Worm (Caenorhabditis elegans) whole organism, L3 larva: ENCODE data around the gene ZK228.13.

ENCODE experiments used
- ZK546.5 ChIP-seq: sonication (generic microtip); optimal IDR thresholded peaks from 2 replicates; lab custom pipeline; 2017; ENCODE audit warnings: missing biosample characterization, missing genetic modification characterization
- aly-2 ChIP-seq: fragments of 150-350 bp; optimal IDR thresholded peaks from 2 replicates; lab custom pipeline; 2014; ENCODE audit warnings: missing biosample characterization, missing genetic modification characterization
- ama-1 ChIP-seq: fragments of 150-350 bp; optimal IDR thresholded peaks from 2 replicates; lab custom pipeline; 2018
- ceh-16 ChIP-seq: sonication (generic microtip); optimal IDR thresholded peaks from 2 replicates; lab custom pipeline; 2017; ENCODE audit warnings: missing biosample characterization, missing genetic modification characterization
- ceh-28 ChIP-seq: fragments of 150-350 bp; optimal IDR thresholded peaks from 2 replicates; lab custom pipeline; 2014; ENCODE audit warnings: missing biosample characterization, missing genetic modification reagents, missing genetic modification characterization
- ceh-82 ChIP-seq: fragments of 150-350 bp; optimal IDR thresholded peaks from 2 replicates; lab custom pipeline; 2014; ENCODE audit warnings: missing biosample characterization, missing genetic modification characterization
- ceh-9 ChIP-seq: sonication (generic microtip); optimal IDR thresholded peaks from 2 replicates; lab custom pipeline; 2018; ENCODE audit warnings: missing biosample characterization, missing genetic modification characterization
- daf-12 ChIP-seq: fragments of 150-350 bp; optimal IDR thresholded peaks from 2 replicates; lab custom pipeline; 2014; ENCODE audit warnings: missing biosample characterization, missing genetic modification reagents, missing genetic modification characterization
- elt-1 ChIP-seq: fragments of 150-350 bp; optimal IDR thresholded peaks from 2 replicates; lab custom pipeline; 2014; ENCODE audit warnings: missing biosample characterization, missing genetic modification characterization
- elt-2 ChIP-seq: sonication (generic microtip); optimal IDR thresholded peaks from 2 replicates; lab custom pipeline; 2016; ENCODE audit warnings: missing genetic modification reagents, mild to moderate bottlenecking, missing genetic modification characterization, missing compliant biosample characterization
- elt-3 ChIP-seq, 3 experiments: fragments of 150-350 bp in 1 of 3; sonication (generic microtip) in 2 of 3; optimal IDR thresholded peaks; 2 replicates in 2 of 3; 4 replicates in 1 of 3; lab custom pipeline; 2014 to 2017; ENCODE audit warnings: missing biosample characterization in 3 of 3, missing genetic modification characterization in 3 of 3
- eor-1 ChIP-seq, 2 experiments: fragments of 150-350 bp; optimal IDR thresholded peaks; 2 replicates each; lab custom pipeline; 2014 to 2018; ENCODE audit warnings: missing biosample characterization in 2 of 2, missing genetic modification characterization in 2 of 2
- fos-1 ChIP-seq: fragments of 150-350 bp; optimal IDR thresholded peaks from 2 replicates; lab custom pipeline; 2014; ENCODE audit warnings: missing biosample characterization, missing genetic modification characterization
- hmg-11 ChIP-seq: sonication (generic microtip); optimal IDR thresholded peaks from 2 replicates; lab custom pipeline; 2016; ENCODE audit warnings: missing genetic modification characterization, missing compliant biosample characterization
- jun-1 ChIP-seq: fragments of 150-350 bp; optimal IDR thresholded peaks from 2 replicates; lab custom pipeline; 2014; ENCODE audit warnings: missing biosample characterization, missing genetic modification reagents, missing genetic modification characterization
- lin-15B ChIP-seq: fragments of 150-350 bp; optimal IDR thresholded peaks from 2 replicates; lab custom pipeline; 2014; ENCODE audit warnings: missing biosample characterization, missing genetic modification characterization
- lin-39 ChIP-seq: fragments of 150-350 bp; optimal IDR thresholded peaks from 2 replicates; lab custom pipeline; 2018; ENCODE audit warnings: missing biosample characterization, missing genetic modification reagents, missing genetic modification characterization
- lsy-12 ChIP-seq: sonication (generic microtip); optimal IDR thresholded peaks from 2 replicates; lab custom pipeline; 2016; ENCODE audit warnings: mild to moderate bottlenecking, missing genetic modification characterization, missing compliant biosample characterization
- mdl-1 ChIP-seq: fragments of 150-350 bp; optimal IDR thresholded peaks from 2 replicates; lab custom pipeline; 2014; ENCODE audit warnings: missing biosample characterization, missing genetic modification characterization
- mml-1 ChIP-seq: fragments of 150-350 bp; sonication (generic microtip); optimal IDR thresholded peaks from 3 replicates; lab custom pipeline; 2014; ENCODE audit warnings: missing biosample characterization, missing genetic modification characterization
- nhr-12 ChIP-seq: fragments of 150-350 bp; optimal IDR thresholded peaks from 2 replicates; lab custom pipeline; 2014; ENCODE audit warnings: missing biosample characterization, missing genetic modification characterization
- nhr-23 ChIP-seq: fragments of 150-350 bp; optimal IDR thresholded peaks from 2 replicates; lab custom pipeline; 2014; ENCODE audit warnings: missing biosample characterization, missing genetic modification reagents, missing genetic modification characterization
- nhr-237 ChIP-seq: fragments of 150-350 bp; optimal IDR thresholded peaks from 2 replicates; lab custom pipeline; 2014; ENCODE audit warnings: missing biosample characterization, missing genetic modification characterization
- nhr-25 ChIP-seq: sonication (generic microtip); optimal IDR thresholded peaks from 2 replicates; lab custom pipeline; 2017; ENCODE audit warnings: missing biosample characterization, missing genetic modification characterization
- nhr-28 ChIP-seq: fragments of 150-350 bp; optimal IDR thresholded peaks from 2 replicates; lab custom pipeline; 2014; ENCODE audit warnings: missing biosample characterization, missing genetic modification characterization
- nhr-67 ChIP-seq: fragments of 150-350 bp; optimal IDR thresholded peaks from 2 replicates; lab custom pipeline; 2014; ENCODE audit warnings: missing biosample characterization, missing genetic modification characterization
- nhr-76 ChIP-seq: fragments of 150-350 bp; sonication (generic microtip); optimal IDR thresholded peaks from 5 replicates; lab custom pipeline; 2014; ENCODE audit warnings: missing biosample characterization, missing genetic modification characterization
- pha-4 ChIP-seq: fragments of 150-350 bp; optimal IDR thresholded peaks from 2 replicates; lab custom pipeline; 2014; ENCODE audit warnings: missing biosample characterization, missing genetic modification reagents, missing genetic modification characterization
- pqm-1 ChIP-seq: fragments of 150-350 bp; optimal IDR thresholded peaks from 2 replicates; lab custom pipeline; 2017; ENCODE audit warnings: missing biosample characterization, missing genetic modification characterization, inconsistent platforms
- sea-2 ChIP-seq: fragments of 150-350 bp; sonication (generic microtip); optimal IDR thresholded peaks from 4 replicates; lab custom pipeline; 2014; ENCODE audit warnings: missing biosample characterization, missing genetic modification reagents, missing genetic modification characterization
- snpc-4 ChIP-seq: fragments of 150-350 bp; optimal IDR thresholded peaks from 2 replicates; lab custom pipeline; 2014; ENCODE audit warnings: missing biosample characterization, missing genetic modification characterization
- unc-39 ChIP-seq: sonication (generic microtip); optimal IDR thresholded peaks from 4 replicates; lab custom pipeline; 2017; ENCODE audit warnings: missing biosample characterization, missing genetic modification characterization
- unc-62 ChIP-seq: fragments of 150-350 bp; sonication (generic microtip); optimal IDR thresholded peaks from 4 replicates; lab custom pipeline; 2014; ENCODE audit warnings: missing biosample characterization, missing genetic modification reagents, missing genetic modification characterization
- zag-1 ChIP-seq: fragments of 150-350 bp; optimal IDR thresholded peaks from 2 replicates; lab custom pipeline; 2014; ENCODE audit warnings: missing biosample characterization, missing genetic modification characterization
- ztf-4 ChIP-seq: fragments of 150-350 bp; optimal IDR thresholded peaks from 2 replicates; lab custom pipeline; 2014; ENCODE audit warnings: missing biosample characterization, missing genetic modification characterization

The ZK228.13 gene

DNA sequence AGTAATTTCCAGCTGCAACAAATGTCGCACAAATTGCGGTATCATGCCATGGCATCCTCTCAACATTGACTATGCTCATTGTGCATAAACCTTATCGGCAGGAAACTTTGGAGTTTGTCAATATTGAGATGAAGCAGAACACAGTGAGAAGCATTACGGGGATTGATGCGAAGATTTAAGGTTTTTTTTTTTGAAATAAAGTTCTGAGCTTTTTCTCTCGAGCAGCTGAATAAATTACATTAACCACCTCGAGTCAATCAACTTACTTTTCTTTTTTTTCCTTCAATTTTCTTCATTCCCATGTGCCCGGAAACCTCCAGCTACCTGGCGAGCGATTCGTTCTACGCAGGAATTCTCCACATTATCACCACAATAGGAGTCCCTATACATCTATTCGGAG, 8.1 kb upstream of the ZK228.13 start, which contains the start of gene srh-179:
TSS of gene srh-179 (plus strand) at position 301 of the 400 bp plus-strand sequence.
- TF ChIP-seq mml-1 (no peak), nhr-67 (no peak), eor-1 (tag; optimal IDR thresholded peaks at IDR 0.05; lab: Kevin White, UChicago) (no peak), hmg-11 (no peak), sea-2 (GFP tag; lab: Kevin White, UChicago) (no peak), ceh-9 (tag; lab: Kevin White, UChicago) (no peak), nhr-76 (tag; lab: Kevin White, UChicago) (no peak), mdl-1 (tag; lab: Kevin White, UChicago) (no peak), nhr-23 (tag; lab: Kevin White, UChicago) (no peak), unc-62 (GFP tag; lab: Kevin White, UChicago) (no peak), elt-1 (tag; lab: Kevin White, UChicago) (no peak), nhr-25 (tag; lab: Kevin White, UChicago) (no peak), nhr-12 (tag; lab: Kevin White, UChicago) (no peak), ZK546.5 (tag; lab: Kevin White, UChicago) (no peak), unc-39 (no peak), aly-2 (tag; lab: Kevin White, UChicago) (no peak), lin-39 (tag; lab: Kevin White, UChicago) (no peak), ceh-28 (no peak)
- TF ChIP-seq, all 47 proteins: peak for 0

DNA sequence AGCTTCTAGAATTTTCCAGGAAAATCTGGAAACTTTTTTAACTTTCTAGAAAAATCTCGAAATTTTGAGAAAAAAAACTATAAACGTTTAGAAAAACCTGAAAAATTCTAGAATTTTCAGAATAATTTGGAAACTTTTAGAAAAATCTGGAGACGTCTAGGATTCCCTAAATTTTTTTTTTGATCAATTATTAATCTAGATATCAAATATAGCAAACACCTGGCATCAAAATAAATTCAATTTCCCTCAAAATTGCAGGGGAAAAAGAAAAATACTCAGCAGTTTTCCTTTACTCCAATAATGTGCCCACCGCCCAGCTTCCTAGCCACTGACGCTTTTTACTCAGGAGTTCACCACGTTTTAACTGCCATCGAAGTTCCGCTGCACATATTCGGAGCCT, 6.2 kb upstream of the ZK228.13 start, which contains the start of gene srh-181:
TSS of gene srh-181 (plus strand) at position 301 of the 400 bp plus-strand sequence.
- TF ChIP-seq ceh-9 (tag; lab: Kevin White, UChicago) (no peak), snpc-4 (tag; lab: Kevin White, UChicago) (no peak), ceh-16 (no peak), mdl-1 (tag; lab: Kevin White, UChicago) (no peak), nhr-12 (tag; lab: Kevin White, UChicago) (no peak), unc-62 (GFP tag; lab: Kevin White, UChicago) (no peak), pha-4 (tag; lab: Kevin White, UChicago) (no peak), lin-15B (no peak), elt-3 (tag; optimal IDR thresholded peaks at IDR 0.05; lab: Kevin White, UChicago) (no peak), ceh-82 (tag; lab: Kevin White, UChicago) (no peak), pqm-1 (no peak), daf-12 (tag; lab: Kevin White, UChicago) (no peak), elt-1 (tag; lab: Kevin White, UChicago) (no peak), zag-1 (tag; lab: Kevin White, UChicago) (no peak), nhr-28 (tag; lab: Kevin White, UChicago) (no peak), jun-1 (tag; lab: Kevin White, UChicago) (no peak)

DNA sequence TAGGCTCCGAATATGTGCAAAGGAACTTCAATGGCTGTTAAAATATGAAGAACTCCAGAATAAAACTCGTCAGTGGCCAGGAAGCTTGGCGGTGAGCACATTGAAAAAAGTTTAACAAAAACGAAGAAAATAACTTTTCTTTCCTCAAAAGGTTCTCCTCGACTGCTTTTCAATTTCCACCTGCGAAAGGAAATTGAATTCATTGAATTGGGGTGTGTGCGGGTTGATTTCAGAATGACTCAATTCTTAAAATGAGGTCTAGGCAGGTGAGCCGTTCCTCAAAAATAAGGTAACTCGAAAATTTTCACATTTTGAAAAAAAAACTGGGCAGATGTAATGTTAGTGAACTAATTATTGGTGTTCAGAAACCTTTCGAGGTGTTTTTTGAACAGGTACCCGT, 5.4 kb upstream of the ZK228.13 start, which contains the start of gene srh-182:
TSS of gene srh-182 (minus strand) at position 101 of the 400 bp plus-strand sequence.
- TF ChIP-seq nhr-25 (tag; lab: Kevin White, UChicago), result no peak
- TF ChIP-seq hmg-11, result no peak
- no peak for TF ChIP-seq eor-1 (tag; optimal IDR thresholded peaks at IDR 0.05; lab: Kevin White, UChicago)
- no peak for TF ChIP-seq ama-1
- no peak for TF ChIP-seq ceh-16
- no peak for TF ChIP-seq nhr-67
- no peak for TF ChIP-seq lin-15B
- TF ChIP-seq nhr-237 (tag; lab: Kevin White, UChicago), result no peak
- no peak for TF ChIP-seq pqm-1

DNA sequence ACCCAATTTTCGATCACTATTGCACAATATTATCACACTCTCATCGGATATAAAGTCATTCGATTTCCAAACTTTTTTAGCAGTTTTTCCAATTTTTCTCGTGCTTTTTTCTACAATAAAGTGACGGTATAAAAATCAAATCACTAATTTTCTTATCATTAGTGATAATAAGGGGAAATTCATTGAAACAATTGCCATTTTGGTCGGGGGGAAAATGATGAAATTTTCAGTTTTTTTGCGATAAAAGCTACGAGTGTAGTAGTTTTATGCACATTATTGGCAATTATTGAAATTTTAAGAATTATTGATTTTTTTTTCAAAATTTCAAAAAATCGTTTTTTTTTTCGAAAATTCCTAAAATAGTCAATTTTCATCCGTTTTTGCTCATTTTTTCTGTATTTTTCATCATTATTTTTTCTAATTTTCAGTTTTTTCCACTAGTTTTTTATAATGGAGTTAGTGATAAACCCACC, 5.6 kb downstream of the ZK228.13 start, which contains the start of gene ZK228.4:
TSS of gene ZK228.4 (plus strand) at position 423 of the 473 bp plus-strand sequence.
- TF ChIP-seq ceh-28, result peak; percentile 21
- no peak for TF ChIP-seq elt-3 (tag; optimal IDR thresholded peaks at IDR 0.05; lab: Kevin White, UChicago)
- no peak for TF ChIP-seq nhr-23 (tag; lab: Kevin White, UChicago)
- TF ChIP-seq elt-2 (tag; lab: Kevin White, UChicago), result peak; percentile 86
- TF ChIP-seq nhr-28 (tag; lab: Kevin White, UChicago), result no peak
- no peak for TF ChIP-seq nhr-76 (tag; lab: Kevin White, UChicago)
- no peak for TF ChIP-seq lsy-12 (tag; lab: Kevin White, UChicago)
- TF ChIP-seq ceh-9 (tag; lab: Kevin White, UChicago), result no peak
- TF ChIP-seq pqm-1, result peak; percentile 13

DNA sequence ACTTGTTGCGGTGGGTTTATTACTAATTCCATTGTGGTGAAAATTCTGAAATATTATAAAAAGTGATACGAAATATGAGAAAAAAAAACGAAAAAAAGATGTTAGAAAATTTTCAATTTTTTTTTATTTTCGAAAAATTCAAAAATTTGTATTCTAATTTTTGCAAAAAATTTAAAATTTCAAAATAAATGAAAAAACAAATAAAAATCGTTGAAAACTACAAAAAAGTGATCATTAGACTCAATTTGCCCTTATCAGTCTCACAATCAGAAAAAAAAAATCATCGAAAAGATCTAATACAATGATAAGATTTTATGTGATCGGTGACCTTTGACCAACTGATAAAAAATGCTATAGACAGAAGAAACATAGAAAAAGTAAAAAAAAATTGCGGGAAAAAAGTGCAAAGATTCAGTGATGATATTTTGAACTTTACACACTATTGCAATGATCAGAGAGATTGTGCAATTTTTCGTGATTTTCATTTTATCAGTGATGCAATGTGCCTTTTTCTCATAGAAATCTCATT, 6.7 kb downstream of the ZK228.13 start, which contains the start of gene ZK228.3:
TSS of gene ZK228.3 (minus strand) at position 51 of the 529 bp plus-strand sequence.
- TF ChIP-seq nhr-28 (tag; lab: Kevin White, UChicago) (no peak), ztf-4 (tag; lab: Kevin White, UChicago) (no peak), fos-1 (tag; lab: Kevin White, UChicago) (no peak), elt-2 (tag; lab: Kevin White, UChicago) (peak; percentile 97), nhr-76 (tag; lab: Kevin White, UChicago) (no peak), ceh-28 (no peak), nhr-67 (no peak), ceh-82 (tag; lab: Kevin White, UChicago) (no peak), pqm-1 (peak; percentile 84), elt-3 (tag; optimal IDR thresholded peaks at IDR 0.05; lab: Kevin White, UChicago) (no peak)
